Worm (Caenorhabditis elegans) whole organism, young adult: Measurements from ENCODE around the gene Y66D12A.11.

Experiments
- K12H6.12 ChIP-seq: fragments of 200-800 bp; sonication (Bioruptor generic); optimal IDR thresholded peaks from 2 replicates; lab custom pipeline; 2018; ENCODE audit warnings: mild to moderate bottlenecking, missing genetic modification characterization, missing compliant biosample characterization
- rcor-1 ChIP-seq: fragments of 200-800 bp; sonication (Bioruptor generic); IDR thresholded peaks from 2 replicates; pipeline ENCODE4 v1.3.6; 2022; ENCODE audit warnings: missing genetic modification reagents, missing genetic modification characterization, missing compliant biosample characterization

DNA sequence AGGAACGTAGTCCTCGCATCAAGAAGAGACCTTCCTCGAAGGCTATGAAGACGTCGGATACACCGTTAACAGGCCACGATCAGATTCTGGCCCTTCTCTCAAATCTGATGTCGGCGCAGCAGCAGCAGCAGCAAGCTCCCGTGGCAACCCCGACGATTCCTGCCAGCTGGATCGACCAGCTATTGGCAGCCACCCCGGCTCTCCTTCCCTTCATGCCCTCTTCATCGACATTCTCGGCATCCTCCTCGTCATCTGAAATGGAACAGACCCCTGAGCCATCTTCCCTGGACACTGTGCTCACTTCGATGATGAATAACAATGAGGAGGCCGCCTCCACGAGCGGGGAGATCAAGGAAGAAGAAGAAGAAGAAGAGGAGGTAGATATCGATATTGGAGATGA lies 1.7 kb upstream of the Y66D12A.11 start:
- TF ChIP-seq K12H6.12 (tag; lab: Kevin White, UChicago) (no peak), rcor-1 (GFP tag; lab: Robert Waterston, UW) (no peak)
